Worm (Caenorhabditis elegans) whole organism, L2 larva: ENCODE measurements around the gene col-165.

ENCODE experiments used
- alr-1 ChIP-seq: fragments of 150-350 bp; optimal IDR thresholded peaks from 2 replicates; lab custom pipeline; 2014; ENCODE audit warnings: missing biosample characterization, missing genetic modification characterization
- aly-2 ChIP-seq: fragments of 150-350 bp; optimal IDR thresholded peaks from 2 replicates; lab custom pipeline; 2014; ENCODE audit warnings: missing biosample characterization, missing genetic modification characterization
- crh-2 ChIP-seq: sonication (generic microtip); optimal IDR thresholded peaks from 2 replicates; lab custom pipeline; 2017; ENCODE audit warnings: missing biosample characterization, missing genetic modification characterization
- fos-1 ChIP-seq: fragments of 150-350 bp; optimal IDR thresholded peaks from 2 replicates; lab custom pipeline; 2014; ENCODE audit warnings: missing biosample characterization, missing genetic modification characterization
- lsy-2 ChIP-seq, 2 experiments: fragments of 150-350 bp in 1 of 2; sonication (generic microtip) in 1 of 2; optimal IDR thresholded peaks; 2 replicates each; lab custom pipeline; 2014 to 2017; ENCODE audit warnings: missing biosample characterization in 2 of 2, missing genetic modification characterization in 2 of 2
- nhr-77 ChIP-seq: fragments of 150-350 bp; optimal IDR thresholded peaks from 2 replicates; lab custom pipeline; 2014; ENCODE audit warnings: missing biosample characterization, missing genetic modification characterization
- skn-1 ChIP-seq: sonication (generic microtip); optimal IDR thresholded peaks from 2 replicates; lab custom pipeline; 2017; ENCODE audit warnings: missing biosample characterization, missing genetic modification characterization
- snpc-4 ChIP-seq: fragments of 150-350 bp; optimal IDR thresholded peaks from 2 replicates; lab custom pipeline; 2014; ENCODE audit warnings: missing biosample characterization, missing genetic modification characterization
- unc-62 ChIP-seq: fragments of 150-350 bp; optimal IDR thresholded peaks from 2 replicates; lab custom pipeline; 2014; ENCODE audit warnings: missing biosample characterization, missing genetic modification reagents, missing genetic modification characterization
- ztf-4 ChIP-seq: fragments of 150-350 bp; optimal IDR thresholded peaks from 2 replicates; lab custom pipeline; 2014; ENCODE audit warnings: missing biosample characterization, missing genetic modification characterization

DNA sequence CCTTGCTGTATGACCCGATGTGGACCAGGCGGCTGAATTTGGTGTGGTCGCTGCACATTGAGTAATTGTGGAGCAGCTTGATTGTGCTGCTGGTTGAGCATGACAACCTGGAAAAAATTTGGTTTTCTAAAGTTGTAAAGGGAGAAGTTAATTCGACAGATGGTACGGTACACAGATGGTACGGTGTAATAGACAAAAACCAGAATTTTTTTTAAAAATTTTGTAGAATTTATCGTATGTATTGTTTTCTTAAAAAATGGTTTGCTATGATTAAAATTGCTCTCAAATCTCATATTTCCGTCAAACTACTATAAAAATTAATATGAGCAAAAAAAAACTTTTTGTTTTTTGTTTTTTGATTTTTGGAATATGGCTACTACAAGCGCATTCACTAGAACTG, 46.6 kb upstream of the col-165 start, which contains the start of gene pqn-15:
- no peak for TF ChIP-seq lsy-2 (tag; optimal IDR thresholded peaks at IDR 0.05; lab: Kevin White, UChicago)
- no peak for TF ChIP-seq ztf-4 (tag; lab: Kevin White, UChicago)
- no peak for TF ChIP-seq unc-62 (GFP tag; lab: Kevin White, UChicago)
- TF ChIP-seq snpc-4 = no peak
- TF ChIP-seq fos-1 (tag; lab: Kevin White, UChicago) = no peak
- TF ChIP-seq nhr-77 (tag; lab: Kevin White, UChicago) = no peak
- TF ChIP-seq crh-2 (tag; lab: Kevin White, UChicago) = no peak
- TF ChIP-seq alr-1 = no peak
- no peak for TF ChIP-seq aly-2
- TF ChIP-seq skn-1 (tag; lab: Kevin White, UChicago) = no peak
